Worm (Caenorhabditis elegans) whole organism, mixed stage, embryonic: ENCODE data around the gene Y59A8B.12.
A peak's percentile ranks its signal among the peaks of the same experiment; 100 is the strongest.

Experiments
- M03D4.4 ChIP-seq: sonication (generic microtip); optimal IDR thresholded peaks from 2 replicates; lab custom pipeline; 2017; ENCODE audit warnings: mild to moderate bottlenecking, missing genetic modification characterization, missing compliant biosample characterization
- bed-3 ChIP-seq: fragments of 200-800 bp; sonication (Bioruptor generic); optimal IDR thresholded peaks from 3 replicates; lab custom pipeline; 2018; ENCODE audit warnings: mild to moderate bottlenecking, missing genetic modification characterization, moderate library complexity, missing compliant biosample characterization
- blmp-1 ChIP-seq: fragments of 150-350 bp; optimal IDR thresholded peaks from 2 replicates; lab custom pipeline; 2014; ENCODE audit warnings: missing biosample characterization, missing genetic modification characterization
- ceh-43 ChIP-seq: fragments of 200-800 bp; sonication (Bioruptor generic); optimal IDR thresholded peaks from 2 replicates; lab custom pipeline; 2018; ENCODE audit warnings: mild to moderate bottlenecking, missing genetic modification characterization, moderate library complexity, missing compliant biosample characterization
- ceh-83 ChIP-seq: fragments of 200-800 bp; sonication (Bioruptor generic); optimal IDR thresholded peaks from 2 replicates; lab custom pipeline; 2018; ENCODE audit warnings: mild to moderate bottlenecking, missing genetic modification characterization, missing compliant biosample characterization
- ces-1 ChIP-seq: fragments of 150-350 bp; optimal IDR thresholded peaks from 2 replicates; lab custom pipeline; 2014; ENCODE audit warnings: missing biosample characterization, missing genetic modification reagents, missing genetic modification characterization
- cnd-1 ChIP-seq: fragments of 200-800 bp; sonication (Bioruptor generic); optimal IDR thresholded peaks from 2 replicates; lab custom pipeline; 2018; ENCODE audit warnings: mild to moderate bottlenecking, missing genetic modification characterization, missing compliant biosample characterization
- drap-1 ChIP-seq: fragments of 200-800 bp; sonication (Bioruptor generic); optimal IDR thresholded peaks from 3 replicates; lab custom pipeline; 2018; ENCODE audit warnings: mild to moderate bottlenecking, missing genetic modification characterization, missing compliant biosample characterization
- elt-3 ChIP-seq: fragments of 150-350 bp; optimal IDR thresholded peaks from 2 replicates; lab custom pipeline; 2014; ENCODE audit warnings: missing biosample characterization, missing genetic modification characterization
- flh-1 ChIP-seq: fragments of 200-800 bp; sonication (Bioruptor generic); optimal IDR thresholded peaks from 2 replicates; lab custom pipeline; 2018; ENCODE audit warnings: mild to moderate bottlenecking, missing genetic modification characterization, moderate library complexity, missing compliant biosample characterization
- ham-2 ChIP-seq: fragments of 200-800 bp; sonication (Bioruptor generic); optimal IDR thresholded peaks from 2 replicates; lab custom pipeline; 2018; ENCODE audit warnings: mild to moderate bottlenecking, missing genetic modification characterization, missing compliant biosample characterization
- lin-32 ChIP-seq: fragments of 200-800 bp; sonication (Bioruptor generic); optimal IDR thresholded peaks from 2 replicates; lab custom pipeline; 2018; ENCODE audit warnings: mild to moderate bottlenecking, missing genetic modification characterization, missing compliant biosample characterization
- lsy-2 ChIP-seq: fragments of 150-350 bp; optimal IDR thresholded peaks from 2 replicates; lab custom pipeline; 2014; ENCODE audit warnings: missing biosample characterization, missing genetic modification characterization
- mab-5 ChIP-seq: fragments of 150-350 bp; optimal IDR thresholded peaks from 2 replicates; lab custom pipeline; 2014; ENCODE audit warnings: missing biosample characterization, missing genetic modification characterization
- mep-1 ChIP-seq: fragments of 150-350 bp; optimal IDR thresholded peaks from 2 replicates; lab custom pipeline; 2017; ENCODE audit warnings: missing biosample characterization, missing genetic modification reagents, missing genetic modification characterization, inconsistent platforms
- mls-2 ChIP-seq: sonication (generic microtip); optimal IDR thresholded peaks from 2 replicates; lab custom pipeline; 2016; ENCODE audit warnings: mild to moderate bottlenecking, missing genetic modification characterization, moderate library complexity, missing compliant biosample characterization
- nhr-12 ChIP-seq: fragments of 150-350 bp; optimal IDR thresholded peaks from 2 replicates; lab custom pipeline; 2014; ENCODE audit warnings: missing biosample characterization, missing genetic modification characterization
- nhr-2 ChIP-seq: fragments of 150-350 bp; optimal IDR thresholded peaks from 2 replicates; lab custom pipeline; 2014; ENCODE audit warnings: missing biosample characterization, missing genetic modification characterization
- nhr-237 ChIP-seq: fragments of 150-350 bp; optimal IDR thresholded peaks from 2 replicates; lab custom pipeline; 2014; ENCODE audit warnings: missing biosample characterization, missing genetic modification characterization
- nhr-28 ChIP-seq: fragments of 150-350 bp; optimal IDR thresholded peaks from 2 replicates; lab custom pipeline; 2014; ENCODE audit warnings: missing biosample characterization, missing genetic modification characterization
- nhr-76 ChIP-seq: sonication (generic microtip); optimal IDR thresholded peaks from 2 replicates; lab custom pipeline; 2017; ENCODE audit warnings: missing biosample characterization, missing genetic modification characterization
- pha-4 ChIP-seq: fragments of 150-350 bp; optimal IDR thresholded peaks from 2 replicates; lab custom pipeline; 2018; ENCODE audit warnings: missing biosample characterization, missing genetic modification reagents, missing genetic modification characterization
- sem-2 ChIP-seq: fragments of 200-800 bp; sonication (Bioruptor generic); optimal IDR thresholded peaks from 2 replicates; lab custom pipeline; 2018; ENCODE audit warnings: mild to moderate bottlenecking, missing genetic modification characterization, missing compliant biosample characterization
- snpc-4 ChIP-seq: fragments of 150-350 bp; optimal IDR thresholded peaks from 2 replicates; lab custom pipeline; 2014; ENCODE audit warnings: missing biosample characterization, missing genetic modification characterization
- sptf-1 ChIP-seq: sonication (generic microtip); optimal IDR thresholded peaks from 2 replicates; lab custom pipeline; 2017; ENCODE audit warnings: mild to moderate bottlenecking, missing genetic modification characterization, moderate library complexity, missing compliant biosample characterization
- tbx-8 ChIP-seq: fragments of 200-800 bp; sonication (Bioruptor generic); optimal IDR thresholded peaks from 2 replicates; lab custom pipeline; 2018; ENCODE audit warnings: mild to moderate bottlenecking, missing genetic modification characterization, moderate library complexity, missing compliant biosample characterization
- unc-120 ChIP-seq: sonication (generic microtip); optimal IDR thresholded peaks from 2 replicates; lab custom pipeline; 2017; ENCODE audit warnings: missing genetic modification characterization, missing compliant biosample characterization; ENCODE audit not compliant: poor library complexity, severe bottlenecking
- unc-39 ChIP-seq: fragments of 150-350 bp; optimal IDR thresholded peaks from 2 replicates; lab custom pipeline; 2014; ENCODE audit warnings: missing biosample characterization, missing genetic modification characterization
- unc-62 ChIP-seq: fragments of 150-350 bp; optimal IDR thresholded peaks from 2 replicates; lab custom pipeline; 2014; ENCODE audit warnings: missing biosample characterization, missing genetic modification reagents, missing genetic modification characterization
- zip-8 ChIP-seq: fragments of 150-350 bp; optimal IDR thresholded peaks from 2 replicates; lab custom pipeline; 2014; ENCODE audit warnings: missing biosample characterization, missing genetic modification characterization
- ztf-11 ChIP-seq: fragments of 150-350 bp; optimal IDR thresholded peaks from 2 replicates; lab custom pipeline; 2014; ENCODE audit warnings: missing biosample characterization, missing genetic modification characterization

The Y59A8B.12 gene

DNA sequence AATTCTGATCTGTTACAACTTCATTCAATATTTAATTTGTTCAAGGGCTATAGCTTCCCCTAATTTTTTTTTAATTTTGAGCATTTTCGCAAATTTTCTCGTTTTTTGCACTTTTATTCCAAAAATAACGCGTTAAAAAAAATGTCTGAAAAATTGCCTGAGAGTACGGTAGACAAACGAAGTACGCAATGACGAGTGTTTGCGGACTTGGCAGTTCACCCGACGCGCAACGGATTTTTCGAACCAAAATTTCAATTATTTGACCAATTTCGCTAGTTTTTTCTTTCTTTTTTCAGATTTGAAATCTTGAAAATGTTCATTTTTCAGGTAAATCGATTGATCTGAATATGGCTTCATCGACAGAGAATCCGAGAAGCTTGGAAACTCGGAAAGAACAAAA is 41.2 kb upstream of the Y59A8B.12 start, which contains the start of gene fbxa-211:
TSS of gene fbxa-211 (plus strand) at position 328 of the 400 bp plus-strand sequence.
- TF ChIP-seq sem-2 (no peak), ces-1 (no peak), ham-2 (GFP tag; lab: Kevin White, UChicago) (no peak), drap-1 (GFP tag; lab: Kevin White, UChicago) (no peak), flh-1 (GFP tag; lab: Kevin White, UChicago) (no peak), mls-2 (tag; lab: Kevin White, UChicago) (no peak), elt-3 (tag; lab: Kevin White, UChicago) (no peak), nhr-28 (tag; lab: Kevin White, UChicago) (no peak), sptf-1 (tag; lab: Kevin White, UChicago) (no peak), nhr-76 (no peak), cnd-1 (tag; lab: Kevin White, UChicago) (no peak), mab-5 (tag; lab: Kevin White, UChicago) (no peak), M03D4.4 (tag; lab: Kevin White, UChicago) (no peak), ceh-83 (GFP tag; lab: Kevin White, UChicago) (no peak), nhr-2 (tag; lab: Kevin White, UChicago) (no peak), nhr-237 (tag; lab: Kevin White, UChicago) (no peak), lsy-2 (tag; lab: Kevin White, UChicago) (no peak)

- TF ChIP-seq ces-1: no peak
- TF ChIP-seq sptf-1 (tag; lab: Kevin White, UChicago): no peak
- no peak for TF ChIP-seq cnd-1 (tag; lab: Kevin White, UChicago)
- TF ChIP-seq unc-39: no peak
- TF ChIP-seq unc-120 (tag; lab: Kevin White, UChicago): no peak
- no peak for TF ChIP-seq tbx-8
- no peak for TF ChIP-seq nhr-28 (tag; lab: Kevin White, UChicago)
- TF ChIP-seq ztf-11 (tag; lab: Kevin White, UChicago): no peak
- TF ChIP-seq nhr-76: no peak
- TF ChIP-seq lin-32 (GFP tag; lab: Kevin White, UChicago): no peak
- no peak for TF ChIP-seq elt-3 (tag; lab: Kevin White, UChicago)
- TF ChIP-seq drap-1 (GFP tag; lab: Kevin White, UChicago): no peak
- no peak for TF ChIP-seq lsy-2 (tag; lab: Kevin White, UChicago)
- no peak for TF ChIP-seq mls-2 (tag; lab: Kevin White, UChicago)
- TF ChIP-seq pha-4 (tag; lab: Kevin White, UChicago): no peak
- TF ChIP-seq bed-3 (GFP tag; lab: Kevin White, UChicago): no peak
- TF ChIP-seq nhr-237 (tag; lab: Kevin White, UChicago): no peak
- TF ChIP-seq, all 35 proteins: peak for 0
Observed at ce11 chrV:18125075-18125474, 39.1 kb upstream of the Y59A8B.12 start, which contains the start of gene fbxa-210. fbxa-210 (plus strand) TSS chrV:18125375.

ce11 chrV:18123639-18124038 is 37.6 kb upstream of the Y59A8B.12 start, which contains the start of gene fbxa-107:
fbxa-107 (plus strand) TSS chrV:18123939.
- TF ChIP-seq mep-1: no peak
- no peak for TF ChIP-seq bed-3 (GFP tag; lab: Kevin White, UChicago)
- TF ChIP-seq nhr-28 (tag; lab: Kevin White, UChicago): no peak
- TF ChIP-seq ceh-83 (GFP tag; lab: Kevin White, UChicago): no peak
- no peak for TF ChIP-seq M03D4.4 (tag; lab: Kevin White, UChicago)
- no peak for TF ChIP-seq nhr-76
- no peak for TF ChIP-seq mab-5 (tag; lab: Kevin White, UChicago)
- TF ChIP-seq elt-3 (tag; lab: Kevin White, UChicago): no peak
- TF ChIP-seq zip-8 (tag; lab: Kevin White, UChicago): no peak
- no peak for TF ChIP-seq lin-32 (GFP tag; lab: Kevin White, UChicago)
- TF ChIP-seq nhr-12: no peak
- TF ChIP-seq mls-2 (tag; lab: Kevin White, UChicago): no peak
- no peak for TF ChIP-seq cnd-1 (tag; lab: Kevin White, UChicago)
- no peak for TF ChIP-seq flh-1 (GFP tag; lab: Kevin White, UChicago)
- no peak for TF ChIP-seq blmp-1
- TF ChIP-seq ham-2 (GFP tag; lab: Kevin White, UChicago): no peak
- TF ChIP-seq unc-120 (tag; lab: Kevin White, UChicago): no peak
- TF ChIP-seq unc-39: no peak

- TF ChIP-seq zip-8 (tag; lab: Kevin White, UChicago) (no peak), pha-4 (tag; lab: Kevin White, UChicago) (no peak), unc-62 (GFP tag; lab: Kevin White, UChicago) (no peak), ztf-11 (tag; lab: Kevin White, UChicago) (no peak), ces-1 (peak; percentile 25), ceh-43 (GFP tag; lab: Kevin White, UChicago) (no peak), snpc-4 (no peak), ceh-83 (GFP tag; lab: Kevin White, UChicago) (no peak), mls-2 (tag; lab: Kevin White, UChicago) (no peak)
Observed at ce11 chrV:18109449-18109848, 23.4 kb upstream of the Y59A8B.12 start.
